Fruit fly (Drosophila melanogaster): ENCODE results near the gene CG14453.
A peak's percentile ranks its signal among the peaks of the same experiment; 100 is the strongest.

The CG14453 gene

DNA sequence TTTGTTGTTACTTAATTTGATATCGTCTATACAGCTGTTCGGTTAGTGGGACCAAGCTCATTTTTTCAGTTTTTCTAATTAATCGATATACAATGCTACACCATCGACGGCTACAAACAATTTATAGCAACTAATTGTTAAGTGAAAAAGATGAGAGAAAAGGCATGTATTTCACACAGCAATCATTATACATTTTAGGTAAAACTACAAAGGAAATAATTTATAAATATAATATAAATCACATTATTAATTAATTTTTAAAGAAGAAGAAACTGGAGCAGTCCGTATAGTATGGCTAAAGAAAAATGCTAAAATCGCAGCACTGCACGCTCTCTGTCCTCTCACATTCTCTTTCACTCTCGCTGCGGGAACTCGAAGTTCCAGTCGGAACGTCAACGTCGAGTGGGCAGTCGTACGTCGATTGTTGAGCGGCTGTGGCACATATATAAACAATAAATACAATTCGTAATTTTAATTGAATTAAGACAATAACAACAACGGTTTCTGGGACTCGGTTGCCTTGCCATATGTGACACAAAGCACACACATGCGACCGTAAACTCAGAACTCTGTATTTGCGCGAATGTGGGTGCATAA lies 34.0 kb downstream of the CG14453 start, which contains the start of the genes CG14450 and CG11367:
CG14450 (minus strand) TSS at position 51 of the 597 bp plus-strand sequence.
CG11367 (plus strand) TSS at position 373 of the 597 bp plus-strand sequence.
- TF ChIP-seq CG4854 (GFP tag; optimal IDR thresholded peaks at IDR 0.05) (no peak), trh (GFP tag; optimal IDR thresholded peaks at IDR 0.05) (no peak), sug (tag; optimal IDR thresholded peaks at IDR 0.05) (peak; percentile 55), CG7987 (GFP tag; optimal IDR thresholded peaks at IDR 0.05) (no peak), CG14860 (GFP tag; IDR thresholded peaks at IDR 0.05; ENCODE audit: partially characterized antibody) (0 out of 3 replicates have a peak, but pooled peaks have one; percentile 36), hbn (GFP tag; IDR thresholded peaks at IDR 0.05; ENCODE audit: partially characterized antibody) (peak; percentile 55; the same call in 1 of the 2 replicates), Chrac-16 (GFP tag; optimal IDR thresholded peaks at IDR 0.05) (no peak), CG6765 (GFP tag; optimal IDR thresholded peaks at IDR 0.05) (no peak), Elba2 (GFP tag; optimal IDR thresholded peaks at IDR 0.05) (no peak), nmo (GFP tag; optimal IDR thresholded peaks at IDR 0.05) (peak; percentile 65), dysf (GFP tag; IDR thresholded peaks at IDR 0.05) (no peak), CG12942 (GFP tag; optimal IDR thresholded peaks at IDR 0.05) (no peak), CoRest (tag; optimal IDR thresholded peaks at IDR 0.05) (peak; percentile 49), CG12104 (GFP tag; optimal IDR thresholded peaks at IDR 0.05) (peak; percentile 7), CG13424 (tag; optimal IDR thresholded peaks at IDR 0.05) (peak; percentile 49), Stat92E (GFP tag; optimal IDR thresholded peaks at IDR 0.05) (no peak), NC2α (GFP tag; optimal IDR thresholded peaks at IDR 0.05) (no peak), sens (GFP tag) (peak; percentile 70), CG6175 (GFP tag; IDR thresholded peaks at IDR 0.05) (no peak), CG10654 (GFP tag; optimal IDR thresholded peaks at IDR 0.05) (no peak), Ravus (GFP tag; IDR thresholded peaks at IDR 0.05) (no peak), CG3407 (GFP tag; optimal IDR thresholded peaks at IDR 0.05) (no peak), CG14965 (GFP tag; optimal IDR thresholded peaks at IDR 0.05; ENCODE audit: borderline replicate concordance) (no peak), CG18764 (GFP tag; optimal IDR thresholded peaks at IDR 0.05) (no peak), tap (tag; optimal IDR thresholded peaks at IDR 0.05) (peak; percentile 19), eve (GFP tag; optimal IDR thresholded peaks at IDR 0.05) (no peak), vnd (GFP tag; IDR thresholded peaks at IDR 0.05; ENCODE audit: partially characterized antibody) (peak; percentile 48; the same call in 1 of the 3 replicates), Atf-2 (GFP tag; optimal IDR thresholded peaks at IDR 0.05) (no peak), CG3995 (GFP tag; optimal IDR thresholded peaks at IDR 0.05) (peak; percentile 86), nom (GFP tag; optimal IDR thresholded peaks at IDR 0.05) (peak; percentile 63), gfzf (GFP tag; optimal IDR thresholded peaks at IDR 0.05) (peak; percentile 71), Kr (GFP tag; optimal IDR thresholded peaks at IDR 0.05) (no peak), CG6689 (GFP tag; IDR thresholded peaks at IDR 0.05) (no peak; the same call in 1 of the 2 replicates), pnt (GFP tag; optimal IDR thresholded peaks at IDR 0.05) (no peak), run (tag; optimal IDR thresholded peaks at IDR 0.05) (no peak), Dip3 (GFP tag; optimal IDR thresholded peaks at IDR 0.05) (no peak), Dek (tag; optimal IDR thresholded peaks at IDR 0.05) (peak; percentile 46), dpn (GFP tag; optimal IDR thresholded peaks at IDR 0.05) (no peak), pho (GFP tag; optimal IDR thresholded peaks at IDR 0.05) (no peak), Sin3A (optimal IDR thresholded peaks at IDR 0.05) (no peak), CG12659 (GFP tag; optimal IDR thresholded peaks at IDR 0.05) (peak; percentile 64), Spps (tag; optimal IDR thresholded peaks at IDR 0.05) (no peak), crp (GFP tag; optimal IDR thresholded peaks at IDR 0.05) (peak; percentile 43 to 92), danr (GFP tag; IDR thresholded peaks at IDR 0.05) (no peak), TFAM (GFP tag; optimal IDR thresholded peaks at IDR 0.05) (no peak), CG1792 (GFP tag; optimal IDR thresholded peaks at IDR 0.05) (no peak), CG13775 (GFP tag; optimal IDR thresholded peaks at IDR 0.05) (peak; percentile 11), fd102C (GFP tag; optimal IDR thresholded peaks at IDR 0.05) (no peak), fd64A (GFP tag; optimal IDR thresholded peaks at IDR 0.05) (no peak), BEAF-32 (GFP tag; optimal IDR thresholded peaks at IDR 0.05) (peak; percentile 75)

Data from whole organism, embryonic.